Worm (Caenorhabditis elegans) whole organism, L4/young adult: ENCODE data around the gene best-24.

ENCODE experiments used
- W03F9.2 ChIP-seq: fragments of 150-350 bp; optimal IDR thresholded peaks from 2 replicates; lab custom pipeline; 2014; ENCODE audit warnings: missing biosample characterization, missing genetic modification characterization
- dao-5 ChIP-seq: sonication (generic microtip); optimal IDR thresholded peaks from 2 replicates; lab custom pipeline; 2016; ENCODE audit warnings: missing genotype, missing genetic modification characterization, moderate library complexity, missing compliant biosample characterization
- him-1 ChIP-seq: sonication (generic microtip); optimal IDR thresholded peaks from 2 replicates; lab custom pipeline; 2016; ENCODE audit warnings: missing genotype, missing genetic modification reagents, missing genetic modification characterization, missing compliant biosample characterization

DNA sequence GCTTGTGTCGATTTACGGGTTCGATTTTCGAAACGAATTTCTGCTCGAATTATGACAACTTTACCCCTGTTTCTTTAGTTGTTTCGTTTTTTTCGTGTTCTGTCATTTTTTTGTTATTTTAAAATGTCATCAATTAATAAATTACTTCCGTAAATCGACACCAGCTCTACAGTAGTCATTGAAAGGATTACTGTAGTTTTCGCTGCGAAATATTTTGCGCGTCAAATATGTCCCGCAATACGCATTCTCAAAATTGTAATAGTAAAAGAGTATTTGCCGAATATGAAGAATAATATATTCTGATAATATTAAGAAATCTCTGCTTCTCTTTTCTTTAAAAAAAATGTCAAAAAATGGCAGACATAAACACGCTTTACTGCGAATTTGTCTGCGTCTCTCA lies 7.6 kb upstream of the best-24 start:
- TF ChIP-seq him-1 (tag; lab: Kevin White, UChicago), result no peak
- no peak for TF ChIP-seq dao-5 (tag; lab: Kevin White, UChicago)
- TF ChIP-seq W03F9.2 (tag; lab: Kevin White, UChicago), result no peak
